Worm (Caenorhabditis elegans) whole organism, early embryonic: Measurements from ENCODE around the gene T18D3.1.

ENCODE experiments used
- B0310.2 ChIP-seq: sonication (generic microtip); optimal IDR thresholded peaks from 2 replicates; lab custom pipeline; 2016; ENCODE audit warnings: mild to moderate bottlenecking, missing genetic modification characterization, missing compliant biosample characterization
- F13C5.2 ChIP-seq: sonication (generic microtip); optimal IDR thresholded peaks from 2 replicates; lab custom pipeline; 2017; ENCODE audit warnings: mild to moderate bottlenecking, missing genetic modification characterization, inconsistent platforms, missing compliant biosample characterization
- aly-1 ChIP-seq: sonication (generic microtip); optimal IDR thresholded peaks from 2 replicates; lab custom pipeline; 2016; ENCODE audit warnings: missing genetic modification characterization, missing compliant biosample characterization
- ama-1 ChIP-seq: fragments of 150-350 bp; optimal IDR thresholded peaks from 2 replicates; lab custom pipeline; 2014
- ceh-13 ChIP-seq: fragments of 200-800 bp; sonication (Bioruptor generic); optimal IDR thresholded peaks from 2 replicates; lab custom pipeline; 2018; ENCODE audit warnings: mild to moderate bottlenecking, missing genetic modification characterization, missing compliant biosample characterization
- ceh-36 ChIP-seq: sonication (generic microtip); optimal IDR thresholded peaks from 2 replicates; lab custom pipeline; 2016; ENCODE audit warnings: missing genetic modification characterization, inconsistent platforms, missing compliant biosample characterization
- ets-7 ChIP-seq: sonication (generic microtip); optimal IDR thresholded peaks from 2 replicates; lab custom pipeline; 2016; ENCODE audit warnings: missing genotype, missing genetic modification characterization, missing compliant biosample characterization
- flt-1 ChIP-seq: fragments of 200-800 bp; sonication (Bioruptor generic); IDR thresholded peaks from 2 replicates; pipeline ENCODE4 v1.3.6; 2022; ENCODE audit warnings: missing genetic modification characterization, missing compliant biosample characterization
- hmbx-1 ChIP-seq: sonication (generic microtip); optimal IDR thresholded peaks from 2 replicates; lab custom pipeline; 2016; ENCODE audit warnings: mild to moderate bottlenecking, missing genetic modification characterization, missing compliant biosample characterization
- hmg-4 ChIP-seq: fragments of 200-800 bp; sonication (Bioruptor generic); optimal IDR thresholded peaks from 2 replicates; lab custom pipeline; 2018; ENCODE audit warnings: mild to moderate bottlenecking, missing genetic modification characterization, missing compliant biosample characterization
- hnd-1 ChIP-seq: sonication (generic microtip); optimal IDR thresholded peaks from 2 replicates; lab custom pipeline; 2016; ENCODE audit warnings: missing genetic modification characterization, missing compliant biosample characterization
- pes-1 ChIP-seq: fragments of 200-800 bp; sonication (Bioruptor generic); IDR thresholded peaks from 2 replicates; pipeline ENCODE4 v1.3.6; 2022; ENCODE audit warnings: missing genetic modification reagents, missing genetic modification characterization, missing compliant biosample characterization
- scrt-1 ChIP-seq: fragments of 200-800 bp; sonication (Bioruptor generic); IDR thresholded peaks from 2 replicates; pipeline ENCODE4 v1.3.6; 2022; ENCODE audit warnings: missing genetic modification characterization, missing compliant biosample characterization
- sea-1 ChIP-seq: fragments of 200-800 bp; sonication (Bioruptor generic); conservative IDR thresholded peaks from 2 replicates; pipeline ENCODE4 v1.3.6; 2022; ENCODE audit warnings: missing genetic modification characterization, missing compliant biosample characterization
- tbx-11 ChIP-seq: fragments of 200-800 bp; sonication (Bioruptor generic); IDR thresholded peaks from 2 replicates; pipeline ENCODE4 v1.3.6; 2022; ENCODE audit warnings: missing genetic modification characterization, missing compliant biosample characterization
- tbx-37 ChIP-seq: fragments of 200-800 bp; sonication (Bioruptor generic); conservative IDR thresholded peaks from 2 replicates; pipeline ENCODE4 v1.3.6; 2022; ENCODE audit warnings: missing genetic modification reagents, missing genetic modification characterization, missing compliant biosample characterization
- tra-4 ChIP-seq: sonication (generic microtip); optimal IDR thresholded peaks from 2 replicates; lab custom pipeline; 2017; ENCODE audit warnings: missing genetic modification characterization, missing compliant biosample characterization

The T18D3.1 gene

ce11 chrX:12425427-12425826 is 29.1 kb upstream of the T18D3.1 start, which contains the start of gene T24D3.2:
Gene T24D3.2, plus strand, starts transcription at chrX:12425730.
- TF ChIP-seq F13C5.2 (tag; lab: Kevin White, UChicago) (no peak), pes-1 (GFP tag; lab: Robert Waterston, UW) (no peak), ama-1 (lab: Kevin White, UChicago) (no peak), hmg-4 (GFP tag; lab: Kevin White, UChicago) (no peak), ceh-13 (GFP tag; lab: Kevin White, UChicago) (no peak), ets-7 (tag; lab: Kevin White, UChicago) (no peak), hnd-1 (tag; lab: Kevin White, UChicago) (no peak), B0310.2 (no peak), tbx-11 (GFP tag; lab: Robert Waterston, UW) (no peak)

ce11 chrX:12430309-12430708 is 24.2 kb upstream of the T18D3.1 start, which contains the start of gene med-1:
Gene med-1, plus strand, starts transcription at chrX:12430609.
- TF ChIP-seq aly-1: no peak

- TF ChIP-seq tbx-37 (GFP tag; lab: Robert Waterston, UW): no peak
- TF ChIP-seq ama-1 (lab: Kevin White, UChicago): no peak
- TF ChIP-seq sea-1 (GFP tag; lab: Robert Waterston, UW): no peak
- no peak for TF ChIP-seq scrt-1 (GFP tag; lab: Robert Waterston, UW)
- no peak for TF ChIP-seq ceh-36 (tag; lab: Kevin White, UChicago)
- no peak for TF ChIP-seq hmg-4 (GFP tag; lab: Kevin White, UChicago)
- no peak for TF ChIP-seq flt-1 (GFP tag; lab: Robert Waterston, UW)
- TF ChIP-seq ets-7 (tag; lab: Kevin White, UChicago): no peak
- no peak for TF ChIP-seq hnd-1 (tag; lab: Kevin White, UChicago)
- no peak for TF ChIP-seq B0310.2
- TF ChIP-seq aly-1: no peak
These were observed 20.5 kb upstream of the T18D3.1 start, which contains the start of gene tsct-1 for ce11 chrX:12434086-12434485. Gene tsct-1, plus strand, starts transcription at chrX:12434097.

ce11 chrX:12435246-12435645 is 19.3 kb upstream of the T18D3.1 start:
- TF ChIP-seq scrt-1 (GFP tag; lab: Robert Waterston, UW): no peak
- TF ChIP-seq hmg-4 (GFP tag; lab: Kevin White, UChicago): no peak
- TF ChIP-seq tbx-11 (GFP tag; lab: Robert Waterston, UW): no peak
- no peak for TF ChIP-seq ets-7 (tag; lab: Kevin White, UChicago)
- no peak for TF ChIP-seq aly-1
- TF ChIP-seq pes-1 (GFP tag; lab: Robert Waterston, UW): no peak

- TF ChIP-seq hmbx-1 (tag; lab: Kevin White, UChicago): no peak
These were observed 18.1 kb upstream of the T18D3.1 start for ce11 chrX:12436486-12436885.

- TF ChIP-seq hmg-4 (GFP tag; lab: Kevin White, UChicago) (no peak), ama-1 (lab: Kevin White, UChicago) (no peak), B0310.2 (no peak), ceh-36 (tag; lab: Kevin White, UChicago) (no peak), ceh-13 (GFP tag; lab: Kevin White, UChicago) (no peak), F13C5.2 (tag; lab: Kevin White, UChicago) (no peak), ets-7 (tag; lab: Kevin White, UChicago) (no peak), aly-1 (no peak), sea-1 (GFP tag; lab: Robert Waterston, UW) (no peak), tbx-37 (GFP tag; lab: Robert Waterston, UW) (no peak), pes-1 (GFP tag; lab: Robert Waterston, UW) (no peak), tra-4 (tag; lab: Kevin White, UChicago) (no peak), scrt-1 (GFP tag; lab: Robert Waterston, UW) (no peak), hmbx-1 (tag; lab: Kevin White, UChicago) (no peak), tbx-11 (GFP tag; lab: Robert Waterston, UW) (no peak), hnd-1 (tag; lab: Kevin White, UChicago) (no peak), flt-1 (GFP tag; lab: Robert Waterston, UW) (no peak)
These were observed 16.3 kb upstream of the T18D3.1 start for ce11 chrX:12438266-12438665.

- TF ChIP-seq ama-1 (lab: Kevin White, UChicago) (no peak), ceh-13 (GFP tag; lab: Kevin White, UChicago) (no peak), tra-4 (tag; lab: Kevin White, UChicago) (no peak), tbx-37 (GFP tag; lab: Robert Waterston, UW) (no peak), ets-7 (tag; lab: Kevin White, UChicago) (no peak)
These were observed 14.4 kb upstream of the T18D3.1 start for ce11 chrX:12439998-12440722.

ce11 chrX:12444423-12444822 is 10.1 kb upstream of the T18D3.1 start:
- TF ChIP-seq hmbx-1 (tag; lab: Kevin White, UChicago): no peak
- no peak for TF ChIP-seq tbx-11 (GFP tag; lab: Robert Waterston, UW)
- TF ChIP-seq B0310.2: no peak
- TF ChIP-seq ceh-36 (tag; lab: Kevin White, UChicago): no peak
- no peak for TF ChIP-seq ceh-13 (GFP tag; lab: Kevin White, UChicago)
- TF ChIP-seq sea-1 (GFP tag; lab: Robert Waterston, UW): no peak
- no peak for TF ChIP-seq ama-1 (lab: Kevin White, UChicago)
- no peak for TF ChIP-seq hmg-4 (GFP tag; lab: Kevin White, UChicago)
- no peak for TF ChIP-seq ets-7 (tag; lab: Kevin White, UChicago)
- no peak for TF ChIP-seq flt-1 (GFP tag; lab: Robert Waterston, UW)
- no peak for TF ChIP-seq tbx-37 (GFP tag; lab: Robert Waterston, UW)
- TF ChIP-seq F13C5.2 (tag; lab: Kevin White, UChicago): no peak
- no peak for TF ChIP-seq pes-1 (GFP tag; lab: Robert Waterston, UW)
- TF ChIP-seq aly-1: no peak
- no peak for TF ChIP-seq hnd-1 (tag; lab: Kevin White, UChicago)
- TF ChIP-seq scrt-1 (GFP tag; lab: Robert Waterston, UW): no peak
- TF ChIP-seq tra-4 (tag; lab: Kevin White, UChicago): no peak
